Fruit fly (Drosophila melanogaster) whole organism, embryonic: ENCODE measurements around the gene Hr38.

ENCODE experiments used
- Atf6 ChIP-seq: fragments of 200-800 bp; sonication (Bioruptor generic); IDR thresholded peaks from 2 replicates; pipeline ENCODE4 v1.3.6; 2022; ENCODE audit warnings: missing biosample characterization, missing genetic modification characterization
- CG10267 ChIP-seq: fragments of 200-800 bp; sonication (Bioruptor generic); optimal IDR thresholded peaks from 2 replicates; lab custom pipeline; 2018; ENCODE audit warnings: missing biosample characterization, mild to moderate bottlenecking, missing genetic modification characterization, moderate library complexity
- CG11560 ChIP-seq: fragments of 200-800 bp; sonication (Bioruptor generic); IDR thresholded peaks from 3 replicates; pipeline ENCODE4 v1.3.6; 2022; ENCODE audit warnings: missing biosample characterization, missing genetic modification characterization
- CG11696 ChIP-seq: fragments of 200-800 bp; sonication (Bioruptor generic); IDR thresholded peaks from 2 replicates; pipeline ENCODE4 v1.3.6; 2022; ENCODE audit warnings: missing biosample characterization, missing genetic modification characterization
- CG12299 ChIP-seq: fragments of 200-800 bp; sonication (Bioruptor generic); optimal IDR thresholded peaks from 2 replicates; lab custom pipeline; 2018; ENCODE audit warnings: missing biosample characterization, mild to moderate bottlenecking, missing genetic modification characterization
- CG12942 ChIP-seq: fragments of 200-800 bp; sonication (Bioruptor generic); optimal IDR thresholded peaks from 3 replicates; lab custom pipeline; 2016; ENCODE audit warnings: missing biosample characterization, missing genetic modification characterization
- CG13296 ChIP-seq: fragments of 200-800 bp; sonication (Bioruptor generic); optimal IDR thresholded peaks from 3 replicates; lab custom pipeline; 2018; ENCODE audit warnings: missing biosample characterization, mild to moderate bottlenecking, missing genetic modification characterization
- CG13424 ChIP-seq: fragments of 200-800 bp; sonication (Bioruptor generic); optimal IDR thresholded peaks from 2 replicates; lab custom pipeline; 2019; ENCODE audit warnings: missing biosample characterization, mild to moderate bottlenecking, missing genetic modification characterization, moderate library complexity
- CG15514 ChIP-seq: fragments of 200-800 bp; sonication (Bioruptor generic); optimal IDR thresholded peaks from 3 replicates; lab custom pipeline; 2017; ENCODE audit warnings: missing biosample characterization, missing genetic modification characterization, mild to moderate bottlenecking, moderate library complexity, missing genetic modification reagents
- CG1603 ChIP-seq: fragments of 200-800 bp; sonication (Bioruptor generic); optimal IDR thresholded peaks from 2 replicates; lab custom pipeline; 2019; ENCODE audit warnings: missing biosample characterization, mild to moderate bottlenecking, missing genetic modification characterization, moderate library complexity
- CG18262 ChIP-seq: fragments of 200-800 bp; optimal IDR thresholded peaks from 3 replicates; lab custom pipeline; 2019; ENCODE audit warnings: missing biosample characterization, mild to moderate bottlenecking, missing genetic modification characterization, moderate library complexity
- CG18599 ChIP-seq: fragments of 200-800 bp; sonication (Bioruptor generic); optimal IDR thresholded peaks from 3 replicates; lab custom pipeline; 2017; ENCODE audit warnings: missing biosample characterization, missing genetic modification characterization, mild to moderate bottlenecking, moderate library complexity, missing genetic modification reagents
- CG30403 ChIP-seq: fragments of 200-800 bp; sonication (Bioruptor generic); optimal IDR thresholded peaks from 3 replicates; lab custom pipeline; 2016; ENCODE audit warnings: missing biosample characterization, missing genetic modification characterization
- CG30431 ChIP-seq: fragments of 200-800 bp; sonication (Bioruptor generic); optimal IDR thresholded peaks from 2 replicates; lab custom pipeline; 2017; ENCODE audit warnings: missing biosample characterization, missing genetic modification characterization
- CG31224 ChIP-seq: fragments of 200-800 bp; sonication (Bioruptor generic); IDR thresholded peaks from 2 replicates; pipeline ENCODE4 v1.3.6; 2022; ENCODE audit warnings: missing biosample characterization, missing genetic modification characterization
- CG32767 ChIP-seq: fragments of 200-800 bp; sonication (Bioruptor generic); IDR thresholded peaks from 2 replicates; pipeline ENCODE4 v1.3.6; 2022; ENCODE audit warnings: missing biosample characterization, missing genetic modification characterization
- CG5953 ChIP-seq: fragments of 200-800 bp; sonication (Bioruptor generic); IDR thresholded peaks from 2 replicates; pipeline ENCODE4 v1.3.6; 2022; ENCODE audit warnings: missing biosample characterization, missing genetic modification characterization
- CG6689 ChIP-seq: fragments of 200-800 bp; sonication (Bioruptor generic); IDR thresholded peaks from 2 replicates; pipeline ENCODE4 v1.3.6; 2022; ENCODE audit warnings: missing biosample characterization, missing genetic modification characterization
- CG6765 ChIP-seq: fragments of 200-800 bp; sonication (Bioruptor generic); optimal IDR thresholded peaks from 3 replicates; lab custom pipeline; 2017; ENCODE audit warnings: missing biosample characterization, mild to moderate bottlenecking, missing genetic modification characterization
- CG6791 ChIP-seq: fragments of 200-800 bp; sonication (Bioruptor generic); IDR thresholded peaks from 3 replicates; pipeline ENCODE4 v1.3.6; 2022; ENCODE audit warnings: missing biosample characterization, missing genetic modification characterization; ENCODE audit not compliant: partially characterized antibody
- CG6813 ChIP-seq: fragments of 200-800 bp; sonication (Bioruptor generic); optimal IDR thresholded peaks from 2 replicates; lab custom pipeline; 2017; ENCODE audit warnings: missing biosample characterization, missing genetic modification characterization, mild to moderate bottlenecking, moderate library complexity, missing genetic modification reagents
- CG7372 ChIP-seq: fragments of 200-800 bp; sonication (Bioruptor generic); IDR thresholded peaks from 2 replicates; pipeline ENCODE4 v1.3.6; 2022; ENCODE audit warnings: missing biosample characterization, missing genetic modification characterization
- CG7839 ChIP-seq: fragments of 200-800 bp; sonication (Bioruptor generic); optimal IDR thresholded peaks from 3 replicates; lab custom pipeline; 2018; ENCODE audit warnings: missing biosample characterization, mild to moderate bottlenecking, missing genetic modification characterization, moderate library complexity
- CG9215 ChIP-seq: fragments of 200-800 bp; sonication (Bioruptor generic); IDR thresholded peaks from 2 replicates; pipeline ENCODE4 v1.3.6; 2022; ENCODE audit warnings: missing biosample characterization, missing genetic modification characterization
- Chrac-16 ChIP-seq: fragments of 200-800 bp; sonication (Bioruptor generic); optimal IDR thresholded peaks from 3 replicates; lab custom pipeline; 2016; ENCODE audit warnings: missing biosample characterization, missing genetic modification characterization
- D ChIP-seq, 2 experiments: fragments of 200-800 bp in 1 of 2; fragments of >200 bp in 1 of 2; sonication (Bioruptor generic) in 1 of 2; optimal IDR thresholded peaks; 2 replicates in 1 of 2; 3 replicates in 1 of 2; lab custom pipeline; 2017; ENCODE audit warnings: mild to moderate bottlenecking in 1 of 2, missing biosample characterization in 1 of 2, missing genetic modification characterization in 1 of 2, missing genetic modification reagents in 1 of 2
- D19A ChIP-seq: fragments of 200-800 bp; optimal IDR thresholded peaks from 3 replicates; lab custom pipeline; 2019; ENCODE audit warnings: missing biosample characterization, mild to moderate bottlenecking, missing genetic modification characterization, moderate library complexity
- Dek ChIP-seq: fragments of 200-800 bp; sonication (Bioruptor generic); optimal IDR thresholded peaks from 3 replicates; lab custom pipeline; 2019; ENCODE audit warnings: missing biosample characterization, mild to moderate bottlenecking, missing genetic modification characterization, moderate library complexity
- Hmr ChIP-seq: fragments of 200-800 bp; sonication (Bioruptor generic); optimal IDR thresholded peaks from 3 replicates; lab custom pipeline; 2017; ENCODE audit warnings: mild to moderate bottlenecking, missing biosample characterization, missing genetic modification reagents, missing genetic modification characterization
- Meics ChIP-seq: fragments of 200-800 bp; sonication (Bioruptor generic); optimal IDR thresholded peaks from 2 replicates; lab custom pipeline; 2017; ENCODE audit warnings: missing biosample characterization, mild to moderate bottlenecking, missing genetic modification characterization
- NfI ChIP-seq: fragments of 200-800 bp; sonication (Bioruptor generic); optimal IDR thresholded peaks from 3 replicates; lab custom pipeline; 2018; ENCODE audit warnings: missing biosample characterization, mild to moderate bottlenecking, missing genetic modification characterization, moderate library complexity
- Oli ChIP-seq: fragments of 200-800 bp; sonication (Bioruptor generic); optimal IDR thresholded peaks from 2 replicates; lab custom pipeline; 2018; ENCODE audit warnings: missing biosample characterization, mild to moderate bottlenecking, missing genetic modification characterization, moderate library complexity
- Pdp1 ChIP-seq, 2 experiments: fragments of 200-800 bp; sonication (Bioruptor generic); optimal IDR thresholded peaks; 3 replicates each; lab custom pipeline; 2016; ENCODE audit warnings: missing biosample characterization in 2 of 2, missing genetic modification characterization in 2 of 2, mild to moderate bottlenecking in 1 of 2, moderate library complexity in 1 of 2
- az2 ChIP-seq: fragments of 200-800 bp; sonication (Bioruptor generic); optimal IDR thresholded peaks from 3 replicates; lab custom pipeline; 2016; ENCODE audit warnings: missing biosample characterization, missing genetic modification characterization
- bigmax ChIP-seq: fragments of 200-800 bp; sonication (Bioruptor generic); optimal IDR thresholded peaks from 2 replicates; lab custom pipeline; 2018; ENCODE audit warnings: missing biosample characterization, mild to moderate bottlenecking, missing genetic modification characterization
- btn ChIP-seq: fragments of 200-800 bp; sonication (Bioruptor generic); optimal IDR thresholded peaks from 2 replicates; lab custom pipeline; 2016; ENCODE audit warnings: missing biosample characterization, missing genetic modification characterization
- cas ChIP-seq: fragments of 200-800 bp; sonication (Bioruptor generic); IDR thresholded peaks from 2 replicates; pipeline ENCODE4 v1.3.6; 2022; ENCODE audit warnings: missing biosample characterization, missing genetic modification characterization
- dmrt11E ChIP-seq: fragments of 200-800 bp; sonication (Bioruptor generic); optimal IDR thresholded peaks from 3 replicates; lab custom pipeline; 2018; ENCODE audit warnings: missing biosample characterization, mild to moderate bottlenecking, missing genetic modification characterization, moderate library complexity
- dpn ChIP-seq, 2 experiments: fragments of 200-800 bp; sonication (Bioruptor generic); optimal IDR thresholded peaks; 3 replicates each; lab custom pipeline; 2016; ENCODE audit warnings: missing biosample characterization in 2 of 2, missing genetic modification characterization in 2 of 2
- dysf ChIP-seq: fragments of 200-800 bp; sonication (Bioruptor generic); IDR thresholded peaks from 3 replicates; pipeline ENCODE4 v1.3.6; 2022; ENCODE audit warnings: missing biosample characterization, missing genetic modification characterization
- emc ChIP-seq: fragments of 200-800 bp; sonication (Bioruptor generic); optimal IDR thresholded peaks from 2 replicates; lab custom pipeline; 2016; ENCODE audit warnings: missing biosample characterization, missing genetic modification characterization
- fd96Cb ChIP-seq: fragments of 200-800 bp; sonication (Bioruptor generic); optimal IDR thresholded peaks from 2 replicates; lab custom pipeline; 2018; ENCODE audit warnings: missing biosample characterization, mild to moderate bottlenecking, missing genetic modification characterization, moderate library complexity
- gcm2 ChIP-seq: fragments of 200-800 bp; sonication (Bioruptor generic); optimal IDR thresholded peaks from 2 replicates; lab custom pipeline; 2016; ENCODE audit warnings: missing biosample characterization, missing genetic modification characterization
- insv ChIP-seq, 2 experiments: fragments of 200-800 bp; sonication (Bioruptor generic); optimal IDR thresholded peaks; 3 replicates each; lab custom pipeline; 2016 to 2018; ENCODE audit warnings: missing biosample characterization in 2 of 2, missing genetic modification characterization in 2 of 2
- lola ChIP-seq, 3 experiments: fragments of >200 bp in 2 of 3; fragments of 200-800 bp in 1 of 3; sonication (Bioruptor generic) in 1 of 3; optimal IDR thresholded peaks; 2 replicates each; lab custom pipeline; 2017 to 2019; ENCODE audit warnings: missing biosample characterization in 3 of 3, missing genetic modification characterization in 3 of 3, mild to moderate bottlenecking in 1 of 3, moderate library complexity in 1 of 3
- nmo ChIP-seq: fragments of 200-800 bp; sonication (Bioruptor generic); optimal IDR thresholded peaks from 2 replicates; lab custom pipeline; 2018; ENCODE audit warnings: missing biosample characterization, mild to moderate bottlenecking, missing genetic modification characterization, moderate library complexity
- schlank ChIP-seq: fragments of 200-800 bp; sonication (Bioruptor generic); optimal IDR thresholded peaks from 2 replicates; lab custom pipeline; 2018; ENCODE audit warnings: missing biosample characterization, mild to moderate bottlenecking, missing genetic modification characterization
- wor ChIP-seq: fragments of 200-800 bp; sonication (Bioruptor generic); IDR thresholded peaks from 2 replicates; pipeline ENCODE4 v1.3.6; 2022; ENCODE audit warnings: missing biosample characterization, missing genetic modification characterization

Gene Hr38

dm6 chr2L:20761951-20762538 lies 47.7 kb upstream of the Hr38 start:
- TF ChIP-seq Pdp1 (GFP tag; optimal IDR thresholded peaks at IDR 0.05; lab: Kevin White, UChicago) = peak in 1 of 2 experiments; percentile 55
- peak; percentile 1 for TF ChIP-seq CG6813
- TF ChIP-seq gcm2 = no peak
- peak; percentile 44 for TF ChIP-seq Meics (GFP tag; lab: Kevin White, UChicago)
- TF ChIP-seq CG7372 (GFP tag; lab: Robert Waterston, UW) = 0 out of 2 replicates have a peak, but pooled peaks have one; percentile 30
- peak; percentile 55 for TF ChIP-seq dmrt11E
- TF ChIP-seq CG11696 (GFP tag; lab: Robert Waterston, UW) = peak; percentile 26; the same call in 1 of the 2 replicates
- peak; percentile 8 for TF ChIP-seq CG1603
- TF ChIP-seq NfI (GFP tag; lab: Kevin White, UChicago) = no peak
- peak; percentile 41 for TF ChIP-seq az2 (GFP tag; lab: Kevin White, UChicago)
- TF ChIP-seq CG12299 (tag; lab: Kevin White, UChicago) = no peak
- TF ChIP-seq CG31224 (GFP tag; lab: Robert Waterston, UW) = no peak
- TF ChIP-seq schlank = no peak
- no peak for TF ChIP-seq CG5953 (GFP tag; lab: Robert Waterston, UW)
- TF ChIP-seq Chrac-16 (GFP tag; lab: Kevin White, UChicago) = peak; percentile 35
- TF ChIP-seq Atf6 (GFP tag; lab: Robert Waterston, UW) = 0 out of 2 replicates have a peak, but pooled peaks have one; percentile 33
- peak; percentile 45 for TF ChIP-seq CG13424 (tag; lab: Kevin White, UChicago)
- no peak for TF ChIP-seq CG11560 (tag; lab: Robert Waterston, UW)
- TF ChIP-seq D19A (tag; lab: Kevin White, UChicago) = peak; percentile 34
- peak; percentile 23 for TF ChIP-seq CG15514 (GFP tag; lab: Kevin White, UChicago)
- no peak for TF ChIP-seq D (optimal IDR thresholded peaks at IDR 0.05; lab: Kevin White, UChicago)
- TF ChIP-seq D (GFP tag; optimal IDR thresholded peaks at IDR 0.05; lab: Kevin White, UChicago) = peak; percentile 31
- TF ChIP-seq nmo (GFP tag; lab: Kevin White, UChicago) = peak; percentile 52
- peak; percentile 44 for TF ChIP-seq fd96Cb (tag; lab: Kevin White, UChicago)
- no peak for TF ChIP-seq CG6791 (GFP tag; lab: Robert Waterston, UW)
- peak in 1 of 3 experiments; percentile 39 for TF ChIP-seq lola (GFP tag; optimal IDR thresholded peaks at IDR 0.05; lab: Kevin White, UChicago)
- no peak for TF ChIP-seq CG6765
- peak; percentile 54; the same call in 1 of the 3 replicates for TF ChIP-seq dysf
- peak; percentile 63 for TF ChIP-seq CG18262 (tag; lab: Kevin White, UChicago)
- peak; percentile 36 for TF ChIP-seq CG10267 (tag; lab: Kevin White, UChicago)
- peak; percentile 23 for TF ChIP-seq CG30431 (GFP tag; lab: Kevin White, UChicago)
- TF ChIP-seq CG12942 (GFP tag; lab: Kevin White, UChicago) = peak; percentile 31
- TF ChIP-seq CG32767 = peak; percentile 29; the same call in 1 of the 2 replicates
- TF ChIP-seq insv (GFP tag; optimal IDR thresholded peaks at IDR 0.05; lab: Kevin White, UChicago) = no peak
- TF ChIP-seq wor (GFP tag; lab: Robert Waterston, UW) = no peak
- no peak for TF ChIP-seq CG9215
- TF ChIP-seq CG7839 (tag; lab: Kevin White, UChicago) = peak; percentile 64
- peak; percentile 22 for TF ChIP-seq Hmr (GFP tag; lab: Kevin White, UChicago)
- TF ChIP-seq emc (GFP tag; lab: Kevin White, UChicago) = no peak
- peak; percentile 44 for TF ChIP-seq CG30403 (GFP tag; lab: Kevin White, UChicago)
- TF ChIP-seq bigmax (GFP tag; lab: Kevin White, UChicago) = no peak
- TF ChIP-seq cas = no peak
- peak; percentile 43 for TF ChIP-seq CG18599 (GFP tag; lab: Kevin White, UChicago)
- peak; percentile 50 for TF ChIP-seq Oli
- TF ChIP-seq Dek = peak; percentile 37
- TF ChIP-seq dpn (GFP tag; optimal IDR thresholded peaks at IDR 0.05; lab: Kevin White, UChicago) = peak in 1 of 2 experiments; percentile 16
- TF ChIP-seq btn (GFP tag; lab: Kevin White, UChicago) = no peak
- peak; percentile 3 for TF ChIP-seq CG13296 (GFP tag; lab: Kevin White, UChicago)
- TF ChIP-seq CG6689 (GFP tag; lab: Robert Waterston, UW) = peak; percentile 29; the same call in 1 of the 2 replicates
